Worm (Caenorhabditis elegans) whole organism, young adult: ENCODE data around the gene unc-9.

Experiments used
- B0261.1 ChIP-seq: sonication (generic microtip); optimal IDR thresholded peaks from 2 replicates; lab custom pipeline; 2016; ENCODE audit warnings: mild to moderate bottlenecking, missing genetic modification characterization, moderate library complexity, missing compliant biosample characterization
- C06A6.2 ChIP-seq: fragments of 200-800 bp; sonication (Bioruptor generic); conservative IDR thresholded peaks from 2 replicates; pipeline ENCODE4 v1.3.6; 2022; ENCODE audit warnings: missing genetic modification characterization, missing compliant biosample characterization
- C17E4.6 ChIP-seq: fragments of 200-800 bp; sonication (Bioruptor generic); IDR thresholded peaks from 2 replicates; pipeline ENCODE4 v1.3.6; 2022; ENCODE audit warnings: missing genetic modification reagents, missing genetic modification characterization, missing compliant biosample characterization
- D2030.7 ChIP-seq: fragments of 200-800 bp; sonication (Bioruptor generic); IDR thresholded peaks from 2 replicates; pipeline ENCODE4 v1.3.6; 2022; ENCODE audit warnings: missing genetic modification reagents, missing genetic modification characterization, missing compliant biosample characterization
- bed-1 ChIP-seq: fragments of 200-800 bp; sonication (Bioruptor generic); IDR thresholded peaks from 2 replicates; pipeline ENCODE4 v1.3.6; 2022; ENCODE audit warnings: missing genetic modification reagents, missing genetic modification characterization, missing compliant biosample characterization
- ceh-100 ChIP-seq: fragments of 200-800 bp; sonication (Bioruptor generic); IDR thresholded peaks from 2 replicates; pipeline ENCODE4 v1.3.6; 2022; ENCODE audit warnings: missing genetic modification reagents, missing genetic modification characterization, missing compliant biosample characterization
- dpl-1 ChIP-seq: fragments of 150-350 bp; optimal IDR thresholded peaks from 2 replicates; lab custom pipeline; 2014; ENCODE audit warnings: missing biosample characterization, missing genetic modification reagents, missing genetic modification characterization
- efl-1 ChIP-seq: fragments of 150-350 bp; optimal IDR thresholded peaks from 2 replicates; lab custom pipeline; 2014; ENCODE audit warnings: missing biosample characterization, missing genetic modification reagents, missing genetic modification characterization
- lir-1 ChIP-seq: fragments of 200-800 bp; sonication (Bioruptor generic); conservative IDR thresholded peaks from 2 replicates; pipeline ENCODE4 v1.3.6; 2022; ENCODE audit warnings: missing genetic modification reagents, missing genetic modification characterization, missing compliant biosample characterization
- nhr-90 ChIP-seq: sonication (generic microtip); optimal IDR thresholded peaks from 2 replicates; lab custom pipeline; 2016; ENCODE audit warnings: missing genotype, mild to moderate bottlenecking, missing genetic modification characterization, missing compliant biosample characterization
- snpc-1.1 ChIP-seq: sonication (generic microtip); optimal IDR thresholded peaks from 2 replicates; lab custom pipeline; 2017; ENCODE audit warnings: missing genetic modification characterization, mild to moderate bottlenecking, missing compliant biosample characterization, antibody characterized with exemption, moderate library complexity, missing genotype, missing genetic modification reagents; ENCODE audit not compliant: insufficient read depth
- tbx-9 ChIP-seq: sonication (generic microtip); optimal IDR thresholded peaks from 2 replicates; lab custom pipeline; 2016; ENCODE audit warnings: borderline replicate concordance, missing genetic modification characterization, inconsistent platforms, missing compliant biosample characterization
- unc-62 ChIP-seq: fragments of 150-350 bp; optimal IDR thresholded peaks from 2 replicates; lab custom pipeline; 2014; ENCODE audit warnings: missing biosample characterization, missing genetic modification reagents, missing genetic modification characterization
- zim-3 ChIP-seq: sonication (generic microtip); optimal IDR thresholded peaks from 2 replicates; lab custom pipeline; 2017; ENCODE audit warnings: mild to moderate bottlenecking, missing genetic modification characterization, moderate library complexity, missing compliant biosample characterization

DNA sequence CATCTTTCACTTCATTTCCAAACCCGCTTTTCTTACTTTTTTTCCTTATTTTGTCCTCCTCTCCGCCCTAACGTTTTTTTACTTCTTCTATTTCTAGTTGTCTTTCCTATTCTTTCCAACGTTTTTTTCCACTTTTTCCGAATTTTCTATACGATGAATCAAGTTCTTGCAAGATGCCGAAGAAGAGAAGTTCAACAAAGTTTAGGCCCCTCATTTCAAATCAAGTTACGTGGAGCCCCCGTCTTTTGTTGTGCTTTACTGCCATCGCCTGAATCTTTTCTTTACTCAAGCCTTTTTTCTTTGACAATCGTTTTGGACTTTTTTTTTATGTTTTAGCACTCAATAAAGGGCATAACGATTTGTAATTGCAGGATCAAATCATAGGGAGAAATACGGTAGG, at the start of gene unc-9:
- TF ChIP-seq ceh-100 = no peak
- TF ChIP-seq bed-1 (GFP tag; lab: Robert Waterston, UW) = no peak
- TF ChIP-seq zim-3 = no peak
- no peak for TF ChIP-seq B0261.1 (tag; lab: Kevin White, UChicago)
- TF ChIP-seq C17E4.6 = no peak
- TF ChIP-seq nhr-90 (tag; lab: Kevin White, UChicago) = no peak
- no peak for TF ChIP-seq efl-1
- no peak for TF ChIP-seq C06A6.2
- TF ChIP-seq D2030.7 (GFP tag; lab: Robert Waterston, UW) = no peak
- TF ChIP-seq snpc-1.1 = no peak
- TF ChIP-seq lir-1 (GFP tag; lab: Robert Waterston, UW) = no peak
- TF ChIP-seq dpl-1 = no peak
- no peak for TF ChIP-seq unc-62 (GFP tag; lab: Kevin White, UChicago)
- no peak for TF ChIP-seq tbx-9 (tag; lab: Kevin White, UChicago)
